Worm (Caenorhabditis elegans): Measurements from ENCODE around the gene ctsa-4.1.

Gene ctsa-4.1

ce11 chrII:6324086-6324485, 42.7 kb upstream of the ctsa-4.1 start, which contains the start of gene sma-6:
Gene sma-6, plus strand, starts transcription at chrII:6324484.
- TF ChIP-seq dpff-1 (tag; optimal IDR thresholded peaks at IDR 0.05), result no peak
- TF ChIP-seq pbrm-1 (GFP tag; IDR thresholded peaks at IDR 0.05), result no peak
- no peak for TF ChIP-seq sea-2 (GFP tag; IDR thresholded peaks at IDR 0.05)
- TF ChIP-seq efl-1 (GFP tag; optimal IDR thresholded peaks at IDR 0.05), result peak; percentile 6
- no peak for TF ChIP-seq die-1 (tag; optimal IDR thresholded peaks at IDR 0.05)
- TF ChIP-seq Y56A3A.18 (GFP tag; IDR thresholded peaks at IDR 0.05), result no peak
- peak; percentile 21; the same call in 1 of the 2 replicates for TF ChIP-seq hmg-1.2 (GFP tag; IDR thresholded peaks at IDR 0.05)
- no peak for TF ChIP-seq lsy-27 (tag; optimal IDR thresholded peaks at IDR 0.05; ENCODE audit: borderline replicate concordance, insufficient read depth)

ce11 chrII:6327317-6327716, 39.5 kb upstream of the ctsa-4.1 start:
- TF ChIP-seq let-607 (tag; optimal IDR thresholded peaks at IDR 0.05) (no peak), attf-6 (GFP tag; IDR thresholded peaks at IDR 0.05) (no peak), tbp1 (GFP tag; optimal IDR thresholded peaks at IDR 0.05) (peak; percentile 30), dpl-1 (GFP tag; optimal IDR thresholded peaks at IDR 0.05) (no peak), atf-7 (tag; optimal IDR thresholded peaks at IDR 0.05) (peak; percentile 26), lin-54 (GFP tag; optimal IDR thresholded peaks at IDR 0.05) (peak; percentile 28), ztf-22 (GFP tag; optimal IDR thresholded peaks at IDR 0.05) (no peak), ets-4 (GFP tag; optimal IDR thresholded peaks at IDR 0.05) (peak; percentile 90), nhr-80 (tag; optimal IDR thresholded peaks at IDR 0.05) (peak; percentile 98), bed-1 (GFP tag; IDR thresholded peaks at IDR 0.05) (no peak), dox-1 (GFP tag; IDR thresholded peaks at IDR 0.05) (peak; percentile 62), lin-40 (tag; optimal IDR thresholded peaks at IDR 0.05) (peak; percentile 5)

- TF ChIP-seq atf-7 (tag; optimal IDR thresholded peaks at IDR 0.05), result peak; percentile 36
- peak; percentile 88 for TF ChIP-seq ets-4 (GFP tag; optimal IDR thresholded peaks at IDR 0.05)
- no peak for TF ChIP-seq hsf-1 (GFP tag; IDR thresholded peaks at IDR 0.05)
- peak; percentile 98 for TF ChIP-seq nhr-80 (tag; optimal IDR thresholded peaks at IDR 0.05)
- peak; percentile 37 for TF ChIP-seq ztf-18 (tag; optimal IDR thresholded peaks at IDR 0.05)
- TF ChIP-seq dox-1 (GFP tag; IDR thresholded peaks at IDR 0.05), result peak; percentile 56; the same call in 1 of the 2 replicates
- TF ChIP-seq let-607 (tag; optimal IDR thresholded peaks at IDR 0.05), result peak in 1 of 2 experiments; percentile 30
- TF ChIP-seq ztf-22 (GFP tag; optimal IDR thresholded peaks at IDR 0.05), result peak; percentile 62
- TF ChIP-seq attf-5 (GFP tag; optimal IDR thresholded peaks at IDR 0.05), result peak; percentile 2
- TF ChIP-seq nfya-1 (tag; optimal IDR thresholded peaks at IDR 0.05; ENCODE audit: borderline replicate concordance, insufficient read depth), result no peak
- TF ChIP-seq cebp-1 (GFP tag; IDR thresholded peaks at IDR 0.05), result no peak
- TF ChIP-seq cebp-1 (tag; optimal IDR thresholded peaks at IDR 0.05), result no peak
- no peak for TF ChIP-seq F22D6.2 (tag; optimal IDR thresholded peaks at IDR 0.05)
These were observed 38.1 kb upstream of the ctsa-4.1 start for ce11 chrII:6328672-6329071.

ce11 chrII:6331222-6331830, 35.5 kb upstream of the ctsa-4.1 start, which contains the start of gene set-4:
Gene set-4, minus strand, starts transcription at chrII:6331341.
- TF ChIP-seq C06A6.2 (GFP tag; conservative IDR thresholded peaks at IDR 0.05) (peak; percentile 76; the same call in 1 of the 2 replicates), lin-35 (GFP tag; optimal IDR thresholded peaks at IDR 0.05) (peak in 2 of 3 experiments; percentile 28 to 90), ceh-27 (GFP tag; optimal IDR thresholded peaks at IDR 0.05) (peak; percentile 87), ceh-100 (GFP tag; IDR thresholded peaks at IDR 0.05) (peak; percentile 77), dpff-1 (tag; optimal IDR thresholded peaks at IDR 0.05) (no peak), nfya-1 (tag; optimal IDR thresholded peaks at IDR 0.05; ENCODE audit: borderline replicate concordance, insufficient read depth) (no peak), K12H6.12 (tag; optimal IDR thresholded peaks at IDR 0.05) (peak; percentile 87), nhr-120 (GFP tag; IDR thresholded peaks at IDR 0.05) (no peak), madf-10 (tag; optimal IDR thresholded peaks at IDR 0.05) (peak; percentile 68), cebp-1 (GFP tag; IDR thresholded peaks at IDR 0.05) (0 out of 2 replicates have a peak, but pooled peaks have one; percentile 24), cebp-1 (tag; optimal IDR thresholded peaks at IDR 0.05) (peak; percentile 88), dox-1 (GFP tag; IDR thresholded peaks at IDR 0.05) (peak; percentile 93), egrh-3 (GFP tag; IDR thresholded peaks at IDR 0.05) (no peak), attf-6 (GFP tag; IDR thresholded peaks at IDR 0.05) (no peak), B0019.2 (GFP tag; conservative IDR thresholded peaks at IDR 0.05) (no peak; the same call in 1 of the 2 replicates), lin-26 (GFP tag; IDR thresholded peaks at IDR 0.05) (no peak), ztf-3 (GFP tag; optimal IDR thresholded peaks at IDR 0.05) (no peak), athp-1 (tag; optimal IDR thresholded peaks at IDR 0.05) (peak; percentile 38), ztf-26 (tag; optimal IDR thresholded peaks at IDR 0.05) (peak; percentile 85), madf-6 (GFP tag; IDR thresholded peaks at IDR 0.05) (peak; percentile 79), aptf-3 (GFP tag; IDR thresholded peaks at IDR 0.05) (0 out of 2 replicates have a peak, but pooled peaks have one; percentile 26)
